Fruit fly (Drosophila melanogaster) whole organism, embryonic: Measurements from ENCODE around the gene Jhbp14.
A peak's percentile ranks its signal among the peaks of the same experiment; 100 is the strongest.

Source experiments
- Dp ChIP-seq: fragments of 200-800 bp; sonication (Bioruptor generic); optimal IDR thresholded peaks from 2 replicates; lab custom pipeline; 2018; ENCODE audit warnings: missing biosample characterization, mild to moderate bottlenecking, missing genetic modification characterization, moderate library complexity
- Nf-YA ChIP-seq: fragments of 200-800 bp; sonication (Bioruptor generic); IDR thresholded peaks from 2 replicates; pipeline ENCODE4 v1.3.6; 2022; ENCODE audit warnings: missing biosample characterization, missing genetic modification characterization
- gem ChIP-seq: fragments of 200-800 bp; sonication (Bioruptor generic); optimal IDR thresholded peaks from 2 replicates; lab custom pipeline; 2019; ENCODE audit warnings: missing biosample characterization, mild to moderate bottlenecking, missing genetic modification characterization, moderate library complexity
- nerfin-2 ChIP-seq: fragments of 200-800 bp; sonication (Bioruptor generic); IDR thresholded peaks from 2 replicates; pipeline ENCODE4 v1.3.6; 2022; ENCODE audit warnings: missing biosample characterization, missing genetic modification characterization; ENCODE audit not compliant: partially characterized antibody
- rib ChIP-seq: fragments of 200-800 bp; sonication (Bioruptor generic); IDR thresholded peaks from 2 replicates; pipeline ENCODE4 v1.3.6; 2022; ENCODE audit warnings: missing biosample characterization, missing genetic modification characterization
- salm ChIP-seq: fragments of 200-800 bp; sonication (Bioruptor generic); optimal IDR thresholded peaks from 2 replicates; lab custom pipeline; 2018; ENCODE audit warnings: missing biosample characterization, mild to moderate bottlenecking, missing genetic modification characterization
- sc ChIP-seq, 3 experiments: fragments of >200 bp in 2 of 3; fragments of 200-800 bp in 1 of 3; sonication (Bioruptor generic) in 1 of 3; optimal IDR thresholded peaks; 2 replicates in 2 of 3; 3 replicates in 1 of 3; lab custom pipeline; 2017; ENCODE audit warnings: mild to moderate bottlenecking in 1 of 3, missing biosample characterization in 1 of 3, missing genetic modification characterization in 1 of 3, missing genetic modification reagents in 1 of 3
- shn ChIP-seq: fragments of 200-800 bp; sonication (Bioruptor generic); optimal IDR thresholded peaks from 3 replicates; lab custom pipeline; 2016; ENCODE audit warnings: missing biosample characterization, missing genetic modification characterization

DNA sequence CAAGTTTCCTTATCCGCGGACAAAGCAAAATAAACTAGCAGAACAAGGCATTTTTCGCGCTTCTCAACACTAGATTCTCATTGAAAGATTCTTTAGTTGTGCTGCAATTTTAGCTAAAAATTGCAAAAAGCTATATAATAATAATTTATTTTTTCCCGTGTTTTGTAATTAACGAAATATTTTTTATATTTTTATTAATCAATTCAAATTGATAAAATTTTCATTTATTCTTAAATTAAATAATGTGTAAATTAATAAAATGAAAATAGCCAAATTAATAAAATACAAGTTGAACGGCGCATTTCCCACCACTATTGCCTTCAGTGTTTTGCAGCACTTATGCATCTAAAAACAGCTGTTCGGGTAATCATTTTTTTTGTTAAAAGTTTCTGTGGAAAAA is 50.2 kb downstream of the Jhbp14 start, which contains the start of the genes Drep4 and Uvrag:
- TF ChIP-seq salm (tag; lab: Kevin White, UChicago) (no peak), gem (tag; lab: Kevin White, UChicago) (peak; percentile 86), rib (GFP tag; lab: Robert Waterston, UW) (no peak), nerfin-2 (GFP tag; lab: Robert Waterston, UW) (no peak), sc (optimal IDR thresholded peaks at IDR 0.05; lab: Kevin White, UChicago) (no peak), sc (GFP tag; optimal IDR thresholded peaks at IDR 0.05; lab: Kevin White, UChicago) (no peak), shn (GFP tag; lab: Kevin White, UChicago) (no peak), Dp (GFP tag; lab: Kevin White, UChicago) (no peak), Nf-YA (GFP tag; lab: Robert Waterston, UW) (no peak)
